Worm (Caenorhabditis elegans) whole organism, midembryonic: ENCODE results near the gene bud-31.

Experiments used
- flt-1 ChIP-seq: fragments of 200-800 bp; sonication (Bioruptor generic); IDR thresholded peaks from 2 replicates; pipeline ENCODE4 v1.3.6; 2022; ENCODE audit warnings: missing genetic modification characterization, missing compliant biosample characterization
- med-1 ChIP-seq: sonication (generic microtip); optimal IDR thresholded peaks from 2 replicates; lab custom pipeline; 2017; ENCODE audit warnings: missing genetic modification characterization, mild to moderate bottlenecking, missing compliant biosample characterization, antibody characterized with exemption, missing genetic modification reagents; ENCODE audit not compliant: insufficient read depth
- tab-1 ChIP-seq: fragments of 200-800 bp; sonication (Bioruptor generic); IDR thresholded peaks from 2 replicates; pipeline ENCODE4 v1.3.6; 2022; ENCODE audit warnings: missing genetic modification characterization, missing compliant biosample characterization

DNA sequence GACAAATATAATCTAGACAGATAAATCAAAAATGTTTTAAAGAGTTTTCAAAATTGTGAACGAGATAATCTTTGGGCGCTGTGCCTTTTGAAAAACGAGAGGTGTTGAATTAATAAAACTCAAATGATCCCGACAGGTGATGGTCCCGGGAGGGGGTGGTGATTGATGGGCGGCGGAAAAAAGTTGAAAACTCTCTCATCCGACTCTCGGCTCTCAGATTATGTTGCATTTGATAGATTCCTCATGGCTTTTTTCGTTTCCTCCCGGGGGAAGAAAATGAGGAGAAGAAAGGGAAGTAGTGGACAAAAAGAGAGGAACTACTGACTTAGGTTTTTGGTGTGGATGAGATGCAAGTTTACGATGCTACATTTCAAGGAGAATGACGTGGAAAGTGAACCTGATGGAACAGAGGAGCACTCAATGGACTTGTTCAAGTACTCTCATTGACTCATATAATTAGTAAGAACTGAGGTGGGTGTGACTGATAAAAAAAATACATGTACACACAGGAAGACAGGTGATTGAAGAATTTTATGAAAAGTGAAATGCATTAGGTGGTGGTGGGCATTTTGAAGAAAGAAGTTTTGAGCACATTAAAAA is 35.1 kb upstream of the bud-31 start:
- no peak for TF ChIP-seq flt-1
- TF ChIP-seq tab-1 (GFP tag; lab: Robert Waterston, UW), result no peak
- TF ChIP-seq med-1 (GFP tag; lab: Kevin White, UChicago), result no peak
